Fruit fly (Drosophila melanogaster) whole organism, embryonic: Measurements from ENCODE around the gene LManIV.

ENCODE experiments used
- CG10209 ChIP-seq: fragments of 200-800 bp; sonication (Bioruptor generic); optimal IDR thresholded peaks from 3 replicates; lab custom pipeline; 2017; ENCODE audit warnings: missing biosample characterization, mild to moderate bottlenecking, missing genetic modification characterization, missing genetic modification reagents
- CG12659 ChIP-seq: fragments of 200-800 bp; sonication (Bioruptor generic); optimal IDR thresholded peaks from 3 replicates; lab custom pipeline; 2017; ENCODE audit warnings: mild to moderate bottlenecking, missing biosample characterization, missing genetic modification reagents, missing genetic modification characterization
- CG12769 ChIP-seq: fragments of 200-800 bp; sonication (Bioruptor generic); optimal IDR thresholded peaks from 2 replicates; lab custom pipeline; 2019; ENCODE audit warnings: missing biosample characterization, mild to moderate bottlenecking, missing genetic modification characterization, moderate library complexity
- CG15514 ChIP-seq: fragments of 200-800 bp; sonication (Bioruptor generic); optimal IDR thresholded peaks from 3 replicates; lab custom pipeline; 2017; ENCODE audit warnings: missing biosample characterization, missing genetic modification characterization, mild to moderate bottlenecking, moderate library complexity, missing genetic modification reagents
- CG16815 ChIP-seq: fragments of 200-800 bp; sonication (Bioruptor generic); optimal IDR thresholded peaks from 3 replicates; lab custom pipeline; 2017; ENCODE audit warnings: missing biosample characterization, mild to moderate bottlenecking, missing genetic modification characterization
- CG17568 ChIP-seq: fragments of 200-800 bp; sonication (Bioruptor generic); optimal IDR thresholded peaks from 2 replicates; lab custom pipeline; 2018; ENCODE audit warnings: missing biosample characterization, mild to moderate bottlenecking, missing genetic modification characterization, moderate library complexity
- CG31365 ChIP-seq: fragments of 200-800 bp; sonication (Bioruptor generic); optimal IDR thresholded peaks from 2 replicates; lab custom pipeline; 2018; ENCODE audit warnings: missing biosample characterization, mild to moderate bottlenecking, missing genetic modification characterization
- CG31441 ChIP-seq: fragments of 200-800 bp; sonication (Bioruptor generic); IDR thresholded peaks from 2 replicates; pipeline ENCODE4 v1.3.6; 2022; ENCODE audit warnings: missing biosample characterization, missing genetic modification characterization
- CG3281 ChIP-seq: fragments of 200-800 bp; sonication (Bioruptor generic); optimal IDR thresholded peaks from 3 replicates; lab custom pipeline; 2017; ENCODE audit warnings: missing biosample characterization, mild to moderate bottlenecking, missing genetic modification characterization
- CG34376 ChIP-seq: fragments of 200-800 bp; sonication (Bioruptor generic); optimal IDR thresholded peaks from 2 replicates; lab custom pipeline; 2018; ENCODE audit warnings: missing biosample characterization, mild to moderate bottlenecking, missing genetic modification characterization
- CG7372 ChIP-seq: fragments of 200-800 bp; sonication (Bioruptor generic); IDR thresholded peaks from 2 replicates; pipeline ENCODE4 v1.3.6; 2022; ENCODE audit warnings: missing biosample characterization, missing genetic modification characterization
- CG8388 ChIP-seq: fragments of 200-800 bp; sonication (Bioruptor generic); optimal IDR thresholded peaks from 2 replicates; lab custom pipeline; 2019; ENCODE audit warnings: missing biosample characterization, mild to moderate bottlenecking, missing genetic modification characterization, moderate library complexity
- CG9215 ChIP-seq: fragments of 200-800 bp; sonication (Bioruptor generic); IDR thresholded peaks from 2 replicates; pipeline ENCODE4 v1.3.6; 2022; ENCODE audit warnings: missing biosample characterization, missing genetic modification characterization
- Camta ChIP-seq: fragments of 200-800 bp; sonication (Bioruptor generic); optimal IDR thresholded peaks from 2 replicates; lab custom pipeline; 2016; ENCODE audit warnings: missing biosample characterization, missing genetic modification characterization
- CrebB ChIP-seq: fragments of 200-800 bp; sonication (Bioruptor generic); optimal IDR thresholded peaks from 3 replicates; lab custom pipeline; 2018; ENCODE audit warnings: missing biosample characterization, mild to moderate bottlenecking, missing genetic modification characterization
- Dip3 ChIP-seq: fragments of 200-800 bp; sonication (Bioruptor generic); optimal IDR thresholded peaks from 3 replicates; lab custom pipeline; 2016; ENCODE audit warnings: missing biosample characterization, missing genetic modification characterization
- Dref ChIP-seq: fragments of 200-800 bp; sonication (Bioruptor generic); IDR thresholded peaks from 2 replicates; pipeline ENCODE4 v1.3.6; 2022; ENCODE audit warnings: missing biosample characterization, missing genetic modification characterization
- E2f1 ChIP-seq: fragments of 200-800 bp; sonication (Bioruptor generic); IDR thresholded peaks from 2 replicates; pipeline ENCODE4 v1.3.6; 2022; ENCODE audit warnings: missing biosample characterization, missing genetic modification characterization
- Fer3 ChIP-seq: fragments of 200-800 bp; sonication (Bioruptor generic); optimal IDR thresholded peaks from 2 replicates; lab custom pipeline; 2018; ENCODE audit warnings: missing biosample characterization, mild to moderate bottlenecking, missing genetic modification characterization, moderate library complexity
- HLH4C ChIP-seq: fragments of 200-800 bp; sonication (Bioruptor generic); IDR thresholded peaks from 3 replicates; pipeline ENCODE4 v1.3.6; 2022; ENCODE audit warnings: missing biosample characterization, missing genetic modification characterization; ENCODE audit not compliant: partially characterized antibody
- HmgZ ChIP-seq: fragments of 200-800 bp; sonication (Bioruptor generic); optimal IDR thresholded peaks from 2 replicates; lab custom pipeline; 2018; ENCODE audit warnings: missing biosample characterization, mild to moderate bottlenecking, missing genetic modification characterization
- Oli ChIP-seq: fragments of 200-800 bp; sonication (Bioruptor generic); optimal IDR thresholded peaks from 2 replicates; lab custom pipeline; 2018; ENCODE audit warnings: missing biosample characterization, mild to moderate bottlenecking, missing genetic modification characterization, moderate library complexity
- Rfx ChIP-seq: fragments of 200-800 bp; sonication (Bioruptor generic); IDR thresholded peaks from 2 replicates; pipeline ENCODE4 v1.3.6; 2022; ENCODE audit warnings: missing biosample characterization, missing genetic modification characterization
- Sox102F ChIP-seq: fragments of 200-800 bp; sonication (Bioruptor generic); optimal IDR thresholded peaks from 2 replicates; lab custom pipeline; 2018; ENCODE audit warnings: missing biosample characterization, mild to moderate bottlenecking, missing genetic modification characterization, moderate library complexity
- TFAM ChIP-seq: fragments of 200-800 bp; sonication (Bioruptor generic); optimal IDR thresholded peaks from 2 replicates; lab custom pipeline; 2017; ENCODE audit warnings: missing biosample characterization, missing genetic modification characterization, inconsistent platforms
- Usf ChIP-seq: fragments of 200-800 bp; sonication (Bioruptor generic); optimal IDR thresholded peaks from 2 replicates; lab custom pipeline; 2017; ENCODE audit warnings: missing genotype, missing biosample characterization, missing genetic modification characterization
- YL-1 ChIP-seq: fragments of 200-800 bp; sonication (Bioruptor generic); optimal IDR thresholded peaks from 3 replicates; lab custom pipeline; 2017; ENCODE audit warnings: missing biosample characterization, mild to moderate bottlenecking, missing genetic modification characterization
- abd-A ChIP-seq: fragments of 200-800 bp; sonication (Bioruptor generic); optimal IDR thresholded peaks from 3 replicates; lab custom pipeline; 2019; ENCODE audit warnings: missing biosample characterization, mild to moderate bottlenecking, missing genetic modification characterization, moderate library complexity
- al ChIP-seq: fragments of 200-800 bp; sonication (Bioruptor generic); IDR thresholded peaks from 2 replicates; pipeline ENCODE4 v1.3.6; 2022; ENCODE audit warnings: missing biosample characterization, missing genetic modification characterization
- chif ChIP-seq, 2 experiments: fragments of 200-800 bp; sonication (Bioruptor generic); optimal IDR thresholded peaks; 3 replicates each; lab custom pipeline; 2016; ENCODE audit warnings: missing biosample characterization in 2 of 2, missing genetic modification characterization in 2 of 2
- dimm ChIP-seq: fragments of 200-800 bp; sonication (Bioruptor generic); IDR thresholded peaks from 2 replicates; pipeline ENCODE4 v1.3.6; 2022; ENCODE audit warnings: missing biosample characterization, missing genetic modification characterization
- fu2 ChIP-seq: fragments of 200-800 bp; sonication (Bioruptor generic); optimal IDR thresholded peaks from 2 replicates; lab custom pipeline; 2016; ENCODE audit warnings: missing biosample characterization, missing genetic modification characterization
- gem ChIP-seq: fragments of 200-800 bp; sonication (Bioruptor generic); optimal IDR thresholded peaks from 2 replicates; lab custom pipeline; 2019; ENCODE audit warnings: missing biosample characterization, mild to moderate bottlenecking, missing genetic modification characterization, moderate library complexity
- gfzf ChIP-seq: fragments of 200-800 bp; sonication (Bioruptor generic); optimal IDR thresholded peaks from 2 replicates; lab custom pipeline; 2016; ENCODE audit warnings: missing biosample characterization, mild to moderate bottlenecking, missing genetic modification characterization, moderate library complexity
- gro ChIP-seq: fragments of 200-800 bp; sonication (Bioruptor generic); optimal IDR thresholded peaks from 2 replicates; lab custom pipeline; 2016; ENCODE audit warnings: missing biosample characterization, missing genetic modification characterization
- knrl ChIP-seq: fragments of 200-800 bp; sonication (Bioruptor generic); IDR thresholded peaks from 3 replicates; pipeline ENCODE4 v1.3.6; 2022; ENCODE audit warnings: missing biosample characterization, missing genetic modification characterization; ENCODE audit not compliant: partially characterized antibody
- lmd ChIP-seq: fragments of 200-800 bp; sonication (Bioruptor generic); IDR thresholded peaks from 2 replicates; pipeline ENCODE4 v1.3.6; 2022; ENCODE audit warnings: missing biosample characterization, missing genetic modification characterization
- mirr ChIP-seq: fragments of 200-800 bp; sonication (Bioruptor generic); optimal IDR thresholded peaks from 3 replicates; lab custom pipeline; 2018; ENCODE audit warnings: missing biosample characterization, mild to moderate bottlenecking, missing genetic modification characterization
- nmo ChIP-seq: fragments of 200-800 bp; sonication (Bioruptor generic); optimal IDR thresholded peaks from 2 replicates; lab custom pipeline; 2018; ENCODE audit warnings: missing biosample characterization, mild to moderate bottlenecking, missing genetic modification characterization, moderate library complexity
- org-1 ChIP-seq: fragments of 200-800 bp; sonication (Bioruptor generic); optimal IDR thresholded peaks from 2 replicates; lab custom pipeline; 2017; ENCODE audit warnings: missing biosample characterization, missing genetic modification characterization
- pan ChIP-seq, 4 experiments: fragments of >200 bp in 3 of 4; fragments of 200-800 bp in 1 of 4; sonication (Bioruptor generic) in 1 of 4; optimal IDR thresholded peaks in 3 of 4; IDR thresholded peaks in 1 of 4; 2 replicates each; pipeline versions ENCODE4 v1.3.6 to Lab custom; 2017 to 2022; ENCODE audit warnings: missing biosample characterization in 2 of 4, missing genetic modification characterization in 2 of 4, mixed read lengths in 1 of 4
- prd ChIP-seq, 3 experiments: fragments of >200 bp in 2 of 3; fragments of 200-800 bp in 1 of 3; sonication (Bioruptor generic) in 1 of 3; optimal IDR thresholded peaks in 2 of 3; IDR thresholded peaks in 1 of 3; 2 replicates in 2 of 3; 3 replicates in 1 of 3; pipeline versions ENCODE4 v1.3.6 to Lab custom; 2017 to 2022; ENCODE audit warnings: missing biosample characterization in 1 of 3, missing genetic modification characterization in 1 of 3
- pzg ChIP-seq: fragments of 200-800 bp; sonication (Bioruptor generic); optimal IDR thresholded peaks from 3 replicates; lab custom pipeline; 2018; ENCODE audit warnings: missing biosample characterization, mild to moderate bottlenecking, missing genetic modification characterization, moderate library complexity
- ranshi ChIP-seq: fragments of 200-800 bp; sonication (Bioruptor generic); IDR thresholded peaks from 2 replicates; pipeline ENCODE4 v1.3.6; 2022; ENCODE audit warnings: missing biosample characterization, missing genetic modification characterization
- tio ChIP-seq: fragments of 200-800 bp; sonication (Bioruptor generic); optimal IDR thresholded peaks from 2 replicates; lab custom pipeline; 2017; ENCODE audit warnings: missing biosample characterization, missing genetic modification characterization, inconsistent platforms
- trem ChIP-seq: fragments of 200-800 bp; optimal IDR thresholded peaks from 3 replicates; lab custom pipeline; 2019; ENCODE audit warnings: missing biosample characterization, mild to moderate bottlenecking, missing genetic modification characterization, moderate library complexity
- zfh1 ChIP-seq: fragments of 200-800 bp; sonication (Bioruptor generic); IDR thresholded peaks from 3 replicates; pipeline ENCODE4 v1.3.6; 2022; ENCODE audit warnings: missing biosample characterization, missing genetic modification characterization

LManIV gene

dm6 chr2L:8738253-8738665 is 33.9 kb downstream of the LManIV start (continued):
- TF ChIP-seq Oli (tag; lab: Kevin White, UChicago) (peak; percentile 20), mirr (GFP tag; lab: Kevin White, UChicago) (peak; percentile 98), prd (optimal IDR thresholded peaks at IDR 0.05; lab: Kevin White, UChicago) (no peak), prd (GFP tag; IDR thresholded peaks at IDR 0.05; lab: Robert Waterston, UW) (peak; percentile 54), CG15514 (GFP tag; lab: Kevin White, UChicago) (peak; percentile 40), CG9215 (GFP tag; lab: Robert Waterston, UW) (no peak), pan (optimal IDR thresholded peaks at IDR 0.05; lab: Kevin White, UChicago) (no peak), pan (GFP tag; optimal IDR thresholded peaks at IDR 0.05 in 1 of 2, IDR thresholded peaks at IDR 0.05 in 1 of 2) (peak in 1 of 2 experiments; percentile 63), CG10209 (GFP tag; lab: Kevin White, UChicago) (no peak), Rfx (GFP tag; lab: Robert Waterston, UW) (0 out of 2 replicates have a peak, but pooled peaks have one; percentile 38), CG34376 (GFP tag; lab: Kevin White, UChicago) (peak; percentile 88), CG17568 (GFP tag; lab: Kevin White, UChicago) (no peak), pzg (no peak), abd-A (no peak), al (GFP tag; lab: Robert Waterston, UW) (peak; percentile 43; the same call in 1 of the 2 replicates), trem (no peak), CrebB (tag; lab: Kevin White, UChicago) (peak; percentile 20), Camta (GFP tag; lab: Kevin White, UChicago) (no peak), Fer3 (tag; lab: Kevin White, UChicago) (peak; percentile 46), gro (peak; percentile 52), lmd (GFP tag; lab: Robert Waterston, UW) (no peak; the same call in none of the 2 replicates), Dip3 (GFP tag; lab: Kevin White, UChicago) (peak; percentile 38), HLH4C (GFP tag; lab: Robert Waterston, UW) (no peak; the same call in 2 of the 3 replicates)
- TF ChIP-seq, all 482 proteins: peak for 176

- TF ChIP-seq Dref (GFP tag; lab: Robert Waterston, UW) (no peak), ranshi (GFP tag; lab: Robert Waterston, UW) (no peak), knrl (GFP tag; lab: Robert Waterston, UW) (no peak), nmo (peak; percentile 31), CG8388 (GFP tag; lab: Kevin White, UChicago) (peak; percentile 62), Sox102F (GFP tag; lab: Kevin White, UChicago) (peak; percentile 13)
Observed at dm6 chr2L:8736383-8736782, 35.8 kb downstream of the LManIV start.

- TF ChIP-seq tio (no peak), gem (tag; lab: Kevin White, UChicago) (no peak), CG31441 (GFP tag; lab: Robert Waterston, UW) (no peak), CG7372 (0 out of 2 replicates have a peak, but pooled peaks have one; percentile 49), dimm (GFP tag; lab: Robert Waterston, UW) (no peak), TFAM (no peak), fu2 (GFP tag; lab: Kevin White, UChicago) (no peak), YL-1 (GFP tag; lab: Kevin White, UChicago) (no peak), CG3281 (GFP tag; lab: Kevin White, UChicago) (peak; percentile 73), Usf (GFP tag; lab: Kevin White, UChicago) (no peak), CG16815 (GFP tag; lab: Kevin White, UChicago) (no peak), CG12769 (peak; percentile 62), CrebB (tag; lab: Kevin White, UChicago) (peak; percentile 72), HmgZ (tag; lab: Kevin White, UChicago) (peak; percentile 78), CG12659 (GFP tag; lab: Kevin White, UChicago) (peak; percentile 35), chif (GFP tag; optimal IDR thresholded peaks at IDR 0.05; lab: Kevin White, UChicago) (no peak), E2f1 (GFP tag; lab: Robert Waterston, UW) (0 out of 2 replicates have a peak, but pooled peaks have one; percentile 30), zfh1 (GFP tag; lab: Robert Waterston, UW) (peak; percentile 71), org-1 (GFP tag; lab: Kevin White, UChicago) (no peak), CG31365 (tag; lab: Kevin White, UChicago) (peak; percentile 33), gfzf (GFP tag; lab: Kevin White, UChicago) (no peak)
Observed at dm6 chr2L:8735572-8735996, 36.6 kb downstream of the LManIV start.
